Fruit fly (Drosophila melanogaster) whole organism, embryonic: ENCODE results near the gene mRpL48.

Experiments
- Antp ChIP-seq: fragments of 200-800 bp; sonication (Bioruptor generic); optimal IDR thresholded peaks from 3 replicates; lab custom pipeline; 2016; ENCODE audit warnings: missing biosample characterization, missing genetic modification characterization
- BtbVII ChIP-seq: fragments of 200-800 bp; sonication (Bioruptor generic); optimal IDR thresholded peaks from 3 replicates; lab custom pipeline; 2017; ENCODE audit warnings: missing biosample characterization, mild to moderate bottlenecking, missing genetic modification characterization
- CG12391 ChIP-seq: fragments of 200-800 bp; sonication (Bioruptor generic); optimal IDR thresholded peaks from 3 replicates; lab custom pipeline; 2018; ENCODE audit warnings: missing biosample characterization, mild to moderate bottlenecking, missing genetic modification characterization, moderate library complexity
- CG15479 ChIP-seq: fragments of 200-800 bp; sonication (Bioruptor generic); optimal IDR thresholded peaks from 3 replicates; lab custom pipeline; 2019; ENCODE audit warnings: missing biosample characterization, mild to moderate bottlenecking, missing genetic modification characterization, moderate library complexity
- CG1832 ChIP-seq: fragments of 200-800 bp; sonication (Bioruptor generic); optimal IDR thresholded peaks from 2 replicates; lab custom pipeline; 2017; ENCODE audit warnings: missing biosample characterization, mild to moderate bottlenecking, missing genetic modification characterization, inconsistent platforms
- CG2678 ChIP-seq: fragments of 200-800 bp; sonication (Bioruptor generic); optimal IDR thresholded peaks from 3 replicates; lab custom pipeline; 2019; ENCODE audit warnings: missing biosample characterization, mild to moderate bottlenecking, missing genetic modification characterization, moderate library complexity
- CG2712 ChIP-seq: fragments of 200-800 bp; optimal IDR thresholded peaks from 3 replicates; lab custom pipeline; 2019; ENCODE audit warnings: missing biosample characterization, mild to moderate bottlenecking, missing genetic modification characterization, moderate library complexity
- CG2889 ChIP-seq: fragments of 200-800 bp; sonication (Bioruptor generic); IDR thresholded peaks from 3 replicates; pipeline ENCODE4 v1.3.6; 2022; ENCODE audit warnings: missing biosample characterization, missing genetic modification characterization
- CG3838 ChIP-seq: fragments of 200-800 bp; sonication (Bioruptor generic); optimal IDR thresholded peaks from 3 replicates; lab custom pipeline; 2016; ENCODE audit warnings: missing biosample characterization, missing genetic modification characterization
- CG4854 ChIP-seq: fragments of 200-800 bp; sonication (Bioruptor generic); optimal IDR thresholded peaks from 2 replicates; lab custom pipeline; 2016; ENCODE audit warnings: missing biosample characterization, missing genetic modification characterization, inconsistent platforms
- CG6813 ChIP-seq: fragments of 200-800 bp; sonication (Bioruptor generic); optimal IDR thresholded peaks from 2 replicates; lab custom pipeline; 2017; ENCODE audit warnings: missing biosample characterization, missing genetic modification characterization, mild to moderate bottlenecking, moderate library complexity, missing genetic modification reagents
- CG7786 ChIP-seq: fragments of 200-800 bp; sonication (Bioruptor generic); optimal IDR thresholded peaks from 2 replicates; lab custom pipeline; 2016; ENCODE audit warnings: missing biosample characterization, missing genetic modification characterization
- CG8089 ChIP-seq: fragments of 200-800 bp; sonication (Bioruptor generic); optimal IDR thresholded peaks from 3 replicates; lab custom pipeline; 2016; ENCODE audit warnings: missing biosample characterization, missing genetic modification characterization
- CG8765 ChIP-seq: fragments of 200-800 bp; sonication (Bioruptor generic); IDR thresholded peaks from 2 replicates; pipeline ENCODE4 v1.3.6; 2022; ENCODE audit warnings: missing biosample characterization, missing genetic modification characterization
- CkIIα-i1 ChIP-seq: fragments of 200-800 bp; sonication (Bioruptor generic); IDR thresholded peaks from 2 replicates; pipeline ENCODE4 v1.3.6; 2022; ENCODE audit warnings: missing biosample characterization, missing genetic modification characterization
- CrebB ChIP-seq: fragments of 200-800 bp; sonication (Bioruptor generic); optimal IDR thresholded peaks from 3 replicates; lab custom pipeline; 2018; ENCODE audit warnings: missing biosample characterization, mild to moderate bottlenecking, missing genetic modification characterization
- Dfd ChIP-seq, 2 experiments: fragments of >200 bp; optimal IDR thresholded peaks; 2 replicates each; lab custom pipeline; 2017; ENCODE audit warnings: missing biosample characterization in 2 of 2, missing genetic modification characterization in 2 of 2
- Doc2 ChIP-seq: fragments of 200-800 bp; sonication (Bioruptor generic); IDR thresholded peaks from 2 replicates; pipeline ENCODE4 v1.3.6; 2022; ENCODE audit warnings: missing biosample characterization, missing genetic modification characterization
- Gug ChIP-seq: fragments of 200-800 bp; sonication (Bioruptor generic); IDR thresholded peaks from 4 replicates; pipeline ENCODE4 v1.3.6; 2022; ENCODE audit warnings: missing biosample characterization, missing genetic modification characterization
- MBD-R2 ChIP-seq: fragments of 200-800 bp; sonication (Bioruptor generic); IDR thresholded peaks from 2 replicates; pipeline ENCODE4 v1.3.6; 2022; ENCODE audit warnings: missing biosample characterization, missing genetic modification characterization
- NFAT ChIP-seq: fragments of 200-800 bp; sonication (Bioruptor generic); IDR thresholded peaks from 2 replicates; pipeline ENCODE4 v1.3.6; 2022; ENCODE audit warnings: missing biosample characterization, missing genetic modification characterization
- Nf-YB ChIP-seq: fragments of 200-800 bp; sonication (Bioruptor generic); optimal IDR thresholded peaks from 3 replicates; lab custom pipeline; 2019; ENCODE audit warnings: missing biosample characterization, mild to moderate bottlenecking, missing genetic modification characterization, moderate library complexity
- Nf-YC ChIP-seq: fragments of 200-800 bp; optimal IDR thresholded peaks from 3 replicates; lab custom pipeline; 2019; ENCODE audit warnings: missing biosample characterization, mild to moderate bottlenecking, missing genetic modification characterization, moderate library complexity
- Rx ChIP-seq: fragments of 200-800 bp; sonication (Bioruptor generic); IDR thresholded peaks from 2 replicates; pipeline ENCODE4 v1.3.6; 2022; ENCODE audit warnings: missing biosample characterization, missing genetic modification characterization
- Spps ChIP-seq: fragments of 200-800 bp; sonication (Bioruptor generic); optimal IDR thresholded peaks from 2 replicates; lab custom pipeline; 2018; ENCODE audit warnings: missing biosample characterization, mild to moderate bottlenecking, missing genetic modification characterization
- YL-1 ChIP-seq: fragments of 200-800 bp; sonication (Bioruptor generic); optimal IDR thresholded peaks from 3 replicates; lab custom pipeline; 2017; ENCODE audit warnings: missing biosample characterization, mild to moderate bottlenecking, missing genetic modification characterization
- al ChIP-seq: fragments of 200-800 bp; sonication (Bioruptor generic); IDR thresholded peaks from 2 replicates; pipeline ENCODE4 v1.3.6; 2022; ENCODE audit warnings: missing biosample characterization, missing genetic modification characterization
- bowl ChIP-seq: fragments of 200-800 bp; sonication (Bioruptor generic); IDR thresholded peaks from 2 replicates; pipeline ENCODE4 v1.3.6; 2022; ENCODE audit warnings: missing biosample characterization, missing genetic modification characterization
- danr ChIP-seq: fragments of 200-800 bp; sonication (Bioruptor generic); IDR thresholded peaks from 2 replicates; pipeline ENCODE4 v1.3.6; 2022; ENCODE audit warnings: missing biosample characterization, missing genetic modification characterization
- dmrt99B ChIP-seq: fragments of 200-800 bp; sonication (Bioruptor generic); optimal IDR thresholded peaks from 2 replicates; lab custom pipeline; 2018; ENCODE audit warnings: missing biosample characterization, mild to moderate bottlenecking, missing genetic modification characterization, moderate library complexity
- dpn ChIP-seq, 2 experiments: fragments of 200-800 bp; sonication (Bioruptor generic); optimal IDR thresholded peaks; 3 replicates each; lab custom pipeline; 2016; ENCODE audit warnings: missing biosample characterization in 2 of 2, missing genetic modification characterization in 2 of 2
- exex ChIP-seq: fragments of 200-800 bp; sonication (Bioruptor generic); optimal IDR thresholded peaks from 4 replicates; lab custom pipeline; 2018; ENCODE audit warnings: missing biosample characterization, mild to moderate bottlenecking, missing genetic modification characterization, moderate library complexity
- fd64A ChIP-seq: fragments of 200-800 bp; sonication (Bioruptor generic); optimal IDR thresholded peaks from 3 replicates; lab custom pipeline; 2018; ENCODE audit warnings: missing biosample characterization, mild to moderate bottlenecking, missing genetic modification characterization
- fu2 ChIP-seq: fragments of 200-800 bp; sonication (Bioruptor generic); optimal IDR thresholded peaks from 2 replicates; lab custom pipeline; 2016; ENCODE audit warnings: missing biosample characterization, missing genetic modification characterization
- hkb ChIP-seq, 2 experiments: fragments of 200-800 bp in 1 of 2; fragments of >200 bp in 1 of 2; sonication (Bioruptor generic) in 1 of 2; IDR thresholded peaks in 1 of 2; optimal IDR thresholded peaks in 1 of 2; 2 replicates each; pipeline versions ENCODE4 v1.3.6 to Lab custom; 2017 to 2022; ENCODE audit warnings: missing biosample characterization in 1 of 2, missing genetic modification characterization in 1 of 2
- inv ChIP-seq: fragments of 200-800 bp; sonication (Bioruptor generic); IDR thresholded peaks from 2 replicates; pipeline ENCODE4 v1.3.6; 2022; ENCODE audit warnings: missing biosample characterization, missing genetic modification characterization; ENCODE audit not compliant: partially characterized antibody
- kah ChIP-seq: fragments of 200-800 bp; sonication (Bioruptor generic); optimal IDR thresholded peaks from 2 replicates; lab custom pipeline; 2018; ENCODE audit warnings: missing biosample characterization, mild to moderate bottlenecking, missing genetic modification characterization
- mirr ChIP-seq: fragments of 200-800 bp; sonication (Bioruptor generic); optimal IDR thresholded peaks from 3 replicates; lab custom pipeline; 2018; ENCODE audit warnings: missing biosample characterization, mild to moderate bottlenecking, missing genetic modification characterization
- pita ChIP-seq: fragments of 200-800 bp; sonication (Bioruptor generic); optimal IDR thresholded peaks from 2 replicates; lab custom pipeline; 2017; ENCODE audit warnings: missing biosample characterization, mild to moderate bottlenecking, missing genetic modification characterization
- pnt ChIP-seq: fragments of 200-800 bp; sonication (Bioruptor generic); optimal IDR thresholded peaks from 3 replicates; lab custom pipeline; 2016; ENCODE audit warnings: missing biosample characterization, missing genetic modification characterization
- repo ChIP-seq: fragments of 200-800 bp; sonication (Bioruptor generic); optimal IDR thresholded peaks from 2 replicates; lab custom pipeline; 2016; ENCODE audit warnings: missing biosample characterization, missing genetic modification characterization
- so ChIP-seq: fragments of 200-800 bp; sonication (Bioruptor generic); IDR thresholded peaks from 3 replicates; pipeline ENCODE4 v1.3.6; 2022; ENCODE audit warnings: missing biosample characterization, missing genetic modification characterization
- tll ChIP-seq, 2 experiments: fragments of 200-800 bp in 1 of 2; fragments of >200 bp in 1 of 2; sonication (Bioruptor generic) in 1 of 2; optimal IDR thresholded peaks; 2 replicates each; lab custom pipeline; 2017 to 2019; ENCODE audit warnings: missing biosample characterization in 2 of 2, missing genetic modification characterization in 2 of 2, mild to moderate bottlenecking in 1 of 2, moderate library complexity in 1 of 2
- tx ChIP-seq: fragments of 200-800 bp; sonication (Bioruptor generic); optimal IDR thresholded peaks from 2 replicates; lab custom pipeline; 2016; ENCODE audit warnings: missing biosample characterization, missing genetic modification characterization
- vfl ChIP-seq: fragments of 200-800 bp; sonication (Bioruptor generic); optimal IDR thresholded peaks from 2 replicates; lab custom pipeline; 2016; ENCODE audit warnings: missing biosample characterization, missing genetic modification characterization
- wek ChIP-seq: fragments of 200-800 bp; sonication (Bioruptor generic); optimal IDR thresholded peaks from 3 replicates; lab custom pipeline; 2018; ENCODE audit warnings: missing biosample characterization, mild to moderate bottlenecking, missing genetic modification characterization, moderate library complexity
- zen ChIP-seq: fragments of 200-800 bp; sonication (Bioruptor generic); optimal IDR thresholded peaks from 3 replicates; lab custom pipeline; 2018; ENCODE audit warnings: missing biosample characterization, mild to moderate bottlenecking, missing genetic modification characterization, moderate library complexity
- zf30C ChIP-seq: fragments of 200-800 bp; sonication (Bioruptor generic); optimal IDR thresholded peaks from 3 replicates; lab custom pipeline; 2018; ENCODE audit warnings: missing biosample characterization, mild to moderate bottlenecking, missing genetic modification characterization
- zfh1 ChIP-seq: fragments of 200-800 bp; sonication (Bioruptor generic); IDR thresholded peaks from 3 replicates; pipeline ENCODE4 v1.3.6; 2022; ENCODE audit warnings: missing biosample characterization, missing genetic modification characterization

The mRpL48 gene

DNA sequence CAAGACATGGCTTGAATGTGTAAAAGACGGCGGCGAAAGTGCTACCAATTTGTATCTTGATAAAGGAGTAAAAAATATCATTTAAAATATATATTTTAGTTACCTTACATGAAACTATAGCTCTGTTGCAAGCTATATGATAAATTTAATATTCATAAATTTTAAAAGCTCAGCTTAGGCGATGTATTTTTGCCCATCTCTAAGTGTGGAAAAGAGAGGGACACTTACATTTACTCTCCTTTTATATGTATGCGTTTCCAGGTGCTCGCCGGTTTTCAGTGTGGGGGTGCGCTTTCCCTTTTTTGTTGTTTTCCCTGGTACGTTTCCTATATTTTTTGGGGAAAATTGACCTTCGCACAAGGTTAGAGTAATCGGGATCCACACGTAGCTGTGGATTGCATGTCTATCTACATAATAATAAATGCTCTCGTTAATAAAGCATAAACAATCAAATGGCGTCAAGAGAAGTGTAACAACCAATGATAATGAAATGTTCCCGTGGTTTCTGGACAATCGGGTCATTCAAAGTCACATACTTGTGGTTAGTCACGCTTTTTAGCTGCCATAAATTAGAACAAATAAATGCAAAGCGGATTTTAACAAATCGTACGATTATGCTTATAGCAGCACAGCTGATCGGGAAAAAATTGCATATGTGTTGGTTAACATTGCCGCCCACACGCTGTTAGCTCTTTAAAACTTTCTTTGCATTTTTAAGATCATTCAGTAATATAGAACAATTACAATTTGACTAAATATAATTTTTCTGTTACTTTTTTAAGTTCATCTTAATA is 17.8 kb downstream of the mRpL48 start (continued):
- peak; percentile 97 for TF ChIP-seq so (GFP tag; lab: Robert Waterston, UW)
- TF ChIP-seq CG7786 (GFP tag; lab: Kevin White, UChicago) = peak; percentile 82
- peak; percentile 98 for TF ChIP-seq YL-1 (GFP tag; lab: Kevin White, UChicago)
- peak; percentile 92; the same call in 1 of the 2 replicates for TF ChIP-seq NFAT
- TF ChIP-seq hkb (optimal IDR thresholded peaks at IDR 0.05; lab: Kevin White, UChicago) = no peak
- peak; percentile 98 for TF ChIP-seq hkb (GFP tag; IDR thresholded peaks at IDR 0.05; lab: Robert Waterston, UW)
- TF ChIP-seq inv (GFP tag; lab: Robert Waterston, UW) = peak; percentile 85
- TF ChIP-seq dmrt99B (tag; lab: Kevin White, UChicago) = peak; percentile 97
- peak; percentile 50 for TF ChIP-seq CG15479 (GFP tag; lab: Kevin White, UChicago)
- TF ChIP-seq danr (GFP tag; lab: Robert Waterston, UW) = peak; percentile 94
- TF ChIP-seq CG12391 (tag; lab: Kevin White, UChicago) = peak; percentile 98
- peak; percentile 97 for TF ChIP-seq zfh1 (GFP tag; lab: Robert Waterston, UW)
- peak; percentile 89 for TF ChIP-seq Nf-YB (GFP tag; lab: Kevin White, UChicago)
- peak; percentile 82 for TF ChIP-seq CG3838 (GFP tag; lab: Kevin White, UChicago)
- peak; percentile 7 for TF ChIP-seq CG1832 (GFP tag; lab: Kevin White, UChicago)
- peak; percentile 97 for TF ChIP-seq BtbVII (GFP tag; lab: Kevin White, UChicago)
- peak; percentile 94 for TF ChIP-seq vfl (GFP tag; lab: Kevin White, UChicago)
- peak; percentile 96 for TF ChIP-seq CG2712 (tag; lab: Kevin White, UChicago)
- TF ChIP-seq Spps (tag; lab: Kevin White, UChicago) = peak; percentile 84
- TF ChIP-seq fu2 (GFP tag; lab: Kevin White, UChicago) = peak; percentile 76
- peak; percentile 74 for TF ChIP-seq Antp (GFP tag; lab: Kevin White, UChicago)
- peak; percentile 90 for TF ChIP-seq CG2889 (GFP tag; lab: Robert Waterston, UW)
- peak; percentile 86 for TF ChIP-seq exex
- TF ChIP-seq wek (GFP tag; lab: Kevin White, UChicago) = peak; percentile 87
- TF ChIP-seq kah (GFP tag; lab: Kevin White, UChicago) = peak; percentile 80
- peak; percentile 98 for TF ChIP-seq CrebB (tag; lab: Kevin White, UChicago)
- TF ChIP-seq CG8765 (GFP tag; lab: Robert Waterston, UW) = peak; percentile 89
- TF ChIP-seq fd64A = peak; percentile 75
- peak; percentile 63 for TF ChIP-seq zf30C (GFP tag; lab: Kevin White, UChicago)
- TF ChIP-seq mirr (GFP tag; lab: Kevin White, UChicago) = peak; percentile 83
- peak; percentile 92 for TF ChIP-seq Rx (GFP tag; lab: Robert Waterston, UW)
- TF ChIP-seq CG4854 (GFP tag; lab: Kevin White, UChicago) = peak; percentile 92
- peak; percentile 76 for TF ChIP-seq tx (GFP tag; lab: Kevin White, UChicago)
- TF ChIP-seq Gug = peak; percentile 90
- peak; percentile 79 to 98 for TF ChIP-seq dpn (GFP tag; optimal IDR thresholded peaks at IDR 0.05; lab: Kevin White, UChicago)
- peak; percentile 78 for TF ChIP-seq zen (tag; lab: Kevin White, UChicago)
- peak in 1 of 2 experiments; percentile 40 for TF ChIP-seq tll (GFP tag; optimal IDR thresholded peaks at IDR 0.05; lab: Kevin White, UChicago)
- TF ChIP-seq CG2678 (tag; lab: Kevin White, UChicago) = peak; percentile 98
- no peak for TF ChIP-seq pita (GFP tag; lab: Kevin White, UChicago)
- peak; percentile 62 for TF ChIP-seq CG8089 (GFP tag; lab: Kevin White, UChicago)
- peak; percentile 96 for TF ChIP-seq al (GFP tag; lab: Robert Waterston, UW)
- no peak for TF ChIP-seq Dfd (GFP tag; optimal IDR thresholded peaks at IDR 0.05; lab: Kevin White, UChicago)
- peak; percentile 92 for TF ChIP-seq CG6813
- TF ChIP-seq CkIIα-i1 = no peak
- peak; percentile 22 for TF ChIP-seq repo (GFP tag; lab: Kevin White, UChicago)
- TF ChIP-seq bowl (GFP tag; lab: Robert Waterston, UW) = peak; percentile 91
- peak; percentile 93 for TF ChIP-seq MBD-R2 (GFP tag; lab: Robert Waterston, UW)
- peak; percentile 84 for TF ChIP-seq Doc2
- peak; percentile 93 for TF ChIP-seq Nf-YC
- TF ChIP-seq pnt = peak; percentile 76
